Worm (Caenorhabditis elegans): Measurements from ENCODE around the gene C14C10.5.

ce11 chrV:12554172-12555031, 45.6 kb upstream of the C14C10.5 start:
- TF ChIP-seq W03F9.2 (tag; optimal IDR thresholded peaks at IDR 0.05): no peak
- no peak for TF ChIP-seq dao-5 (tag; optimal IDR thresholded peaks at IDR 0.05)
- TF ChIP-seq him-1 (tag; optimal IDR thresholded peaks at IDR 0.05): no peak

All from whole organism, L4/young adult.